Worm (Caenorhabditis elegans) whole organism, L3 larva: ENCODE measurements around the gene aakb-1.
A peak's percentile ranks its signal among the peaks of the same experiment; 100 is the strongest.

Experiments
- aly-2 ChIP-seq: fragments of 150-350 bp; optimal IDR thresholded peaks from 2 replicates; lab custom pipeline; 2014; ENCODE audit warnings: missing biosample characterization, missing genetic modification characterization
- ama-1 ChIP-seq: fragments of 150-350 bp; optimal IDR thresholded peaks from 2 replicates; lab custom pipeline; 2018
- ceh-28 ChIP-seq: fragments of 150-350 bp; optimal IDR thresholded peaks from 2 replicates; lab custom pipeline; 2014; ENCODE audit warnings: missing biosample characterization, missing genetic modification reagents, missing genetic modification characterization
- ceh-9 ChIP-seq: sonication (generic microtip); optimal IDR thresholded peaks from 2 replicates; lab custom pipeline; 2018; ENCODE audit warnings: missing biosample characterization, missing genetic modification characterization
- elt-1 ChIP-seq: fragments of 150-350 bp; optimal IDR thresholded peaks from 2 replicates; lab custom pipeline; 2014; ENCODE audit warnings: missing biosample characterization, missing genetic modification characterization
- elt-2 ChIP-seq: sonication (generic microtip); optimal IDR thresholded peaks from 2 replicates; lab custom pipeline; 2016; ENCODE audit warnings: missing genetic modification reagents, mild to moderate bottlenecking, missing genetic modification characterization, missing compliant biosample characterization
- elt-3 ChIP-seq, 3 experiments: fragments of 150-350 bp in 1 of 3; sonication (generic microtip) in 2 of 3; optimal IDR thresholded peaks; 2 replicates in 2 of 3; 4 replicates in 1 of 3; lab custom pipeline; 2014 to 2017; ENCODE audit warnings: missing biosample characterization in 3 of 3, missing genetic modification characterization in 3 of 3
- eor-1 ChIP-seq, 2 experiments: fragments of 150-350 bp; optimal IDR thresholded peaks; 2 replicates each; lab custom pipeline; 2014 to 2018; ENCODE audit warnings: missing biosample characterization in 2 of 2, missing genetic modification characterization in 2 of 2
- fkh-10 ChIP-seq: sonication (generic microtip); optimal IDR thresholded peaks from 2 replicates; lab custom pipeline; 2017; ENCODE audit warnings: missing biosample characterization, missing genetic modification reagents, missing genetic modification characterization
- hmg-11 ChIP-seq: sonication (generic microtip); optimal IDR thresholded peaks from 2 replicates; lab custom pipeline; 2016; ENCODE audit warnings: missing genetic modification characterization, missing compliant biosample characterization
- lin-15B ChIP-seq: fragments of 150-350 bp; optimal IDR thresholded peaks from 2 replicates; lab custom pipeline; 2014; ENCODE audit warnings: missing biosample characterization, missing genetic modification characterization
- lin-39 ChIP-seq: fragments of 150-350 bp; optimal IDR thresholded peaks from 2 replicates; lab custom pipeline; 2018; ENCODE audit warnings: missing biosample characterization, missing genetic modification reagents, missing genetic modification characterization
- lsy-12 ChIP-seq: sonication (generic microtip); optimal IDR thresholded peaks from 2 replicates; lab custom pipeline; 2016; ENCODE audit warnings: mild to moderate bottlenecking, missing genetic modification characterization, missing compliant biosample characterization
- mdl-1 ChIP-seq: fragments of 150-350 bp; optimal IDR thresholded peaks from 2 replicates; lab custom pipeline; 2014; ENCODE audit warnings: missing biosample characterization, missing genetic modification characterization
- mml-1 ChIP-seq: fragments of 150-350 bp; sonication (generic microtip); optimal IDR thresholded peaks from 3 replicates; lab custom pipeline; 2014; ENCODE audit warnings: missing biosample characterization, missing genetic modification characterization
- nfya-1 ChIP-seq: sonication (generic microtip); optimal IDR thresholded peaks from 2 replicates; lab custom pipeline; 2017; ENCODE audit warnings: missing genetic modification characterization, mild to moderate bottlenecking, missing compliant biosample characterization, antibody characterized with exemption, moderate library complexity; ENCODE audit not compliant: insufficient read depth
- nhr-11 ChIP-seq: fragments of 150-350 bp; optimal IDR thresholded peaks from 2 replicates; lab custom pipeline; 2014; ENCODE audit warnings: missing biosample characterization, missing genetic modification characterization
- nhr-23 ChIP-seq: fragments of 150-350 bp; optimal IDR thresholded peaks from 2 replicates; lab custom pipeline; 2014; ENCODE audit warnings: missing biosample characterization, missing genetic modification reagents, missing genetic modification characterization
- nhr-237 ChIP-seq: fragments of 150-350 bp; optimal IDR thresholded peaks from 2 replicates; lab custom pipeline; 2014; ENCODE audit warnings: missing biosample characterization, missing genetic modification characterization
- nhr-25 ChIP-seq: sonication (generic microtip); optimal IDR thresholded peaks from 2 replicates; lab custom pipeline; 2017; ENCODE audit warnings: missing biosample characterization, missing genetic modification characterization
- nhr-28 ChIP-seq: fragments of 150-350 bp; optimal IDR thresholded peaks from 2 replicates; lab custom pipeline; 2014; ENCODE audit warnings: missing biosample characterization, missing genetic modification characterization
- nhr-43 ChIP-seq: sonication (generic microtip); optimal IDR thresholded peaks from 2 replicates; lab custom pipeline; 2016; ENCODE audit warnings: mild to moderate bottlenecking, missing genetic modification characterization, missing compliant biosample characterization; ENCODE audit not compliant: poor library complexity, severe bottlenecking
- nhr-76 ChIP-seq: fragments of 150-350 bp; sonication (generic microtip); optimal IDR thresholded peaks from 5 replicates; lab custom pipeline; 2014; ENCODE audit warnings: missing biosample characterization, missing genetic modification characterization
- nhr-77 ChIP-seq: fragments of 150-350 bp; optimal IDR thresholded peaks from 2 replicates; lab custom pipeline; 2014; ENCODE audit warnings: missing biosample characterization, missing genetic modification characterization
- pha-4 ChIP-seq: fragments of 150-350 bp; optimal IDR thresholded peaks from 2 replicates; lab custom pipeline; 2014; ENCODE audit warnings: missing biosample characterization, missing genetic modification reagents, missing genetic modification characterization
- pqm-1 ChIP-seq: fragments of 150-350 bp; optimal IDR thresholded peaks from 2 replicates; lab custom pipeline; 2017; ENCODE audit warnings: missing biosample characterization, missing genetic modification characterization, inconsistent platforms
- sea-2 ChIP-seq: fragments of 150-350 bp; sonication (generic microtip); optimal IDR thresholded peaks from 4 replicates; lab custom pipeline; 2014; ENCODE audit warnings: missing biosample characterization, missing genetic modification reagents, missing genetic modification characterization
- skn-1 ChIP-seq: fragments of 150-350 bp; optimal IDR thresholded peaks from 2 replicates; lab custom pipeline; 2014; ENCODE audit warnings: missing biosample characterization, missing genetic modification characterization
- tbx-2 ChIP-seq: sonication (generic microtip); optimal IDR thresholded peaks from 2 replicates; lab custom pipeline; 2016; ENCODE audit warnings: mild to moderate bottlenecking, missing genetic modification characterization, missing compliant biosample characterization
- unc-39 ChIP-seq: sonication (generic microtip); optimal IDR thresholded peaks from 4 replicates; lab custom pipeline; 2017; ENCODE audit warnings: missing biosample characterization, missing genetic modification characterization
- ztf-4 ChIP-seq: fragments of 150-350 bp; optimal IDR thresholded peaks from 2 replicates; lab custom pipeline; 2014; ENCODE audit warnings: missing biosample characterization, missing genetic modification characterization

The aakb-1 gene

DNA sequence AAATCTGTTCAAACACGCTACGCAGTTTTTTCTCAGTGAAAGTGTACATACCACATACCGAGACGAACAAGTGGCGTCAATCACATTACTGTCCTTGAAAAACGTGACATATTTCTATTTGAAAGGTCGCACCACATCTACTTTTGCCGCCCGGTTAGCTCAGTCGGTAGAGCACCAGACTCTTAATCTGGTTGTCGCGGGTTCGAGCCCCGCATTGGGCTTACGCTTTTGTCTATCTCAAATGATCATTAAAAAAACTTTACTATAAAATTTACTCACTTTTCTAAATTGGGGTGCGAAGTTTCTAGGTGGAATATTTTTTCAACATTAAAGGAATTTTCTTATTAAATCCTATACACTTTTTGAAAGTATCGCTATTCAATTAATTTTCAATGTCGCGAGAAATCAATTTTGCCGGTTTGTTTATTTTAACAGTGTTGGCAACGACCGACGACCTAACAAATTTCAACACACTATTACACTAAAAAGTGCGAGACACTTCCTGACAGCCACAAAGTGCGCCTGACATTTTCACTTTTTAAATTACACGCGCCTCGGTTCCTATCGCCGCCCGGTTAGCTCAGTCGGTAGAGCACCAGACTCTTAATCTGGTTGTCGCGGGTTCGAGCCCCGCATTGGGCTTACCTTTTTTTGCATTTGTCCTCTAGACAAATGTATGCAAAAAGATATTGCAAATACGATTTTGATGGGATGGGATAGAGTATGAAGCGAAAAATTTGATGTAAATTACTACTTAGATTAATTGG is 25.2 kb upstream of the aakb-1 start:
- TF ChIP-seq nhr-11 (no peak), skn-1 (tag; lab: Kevin White, UChicago) (no peak), hmg-11 (no peak), nhr-25 (tag; lab: Kevin White, UChicago) (peak; percentile 54), nhr-23 (tag; lab: Kevin White, UChicago) (peak; percentile 41), elt-2 (tag; lab: Kevin White, UChicago) (peak; percentile 25), nfya-1 (tag; lab: Kevin White, UChicago) (peak; percentile 27), pha-4 (tag; lab: Kevin White, UChicago) (peak; percentile 72), lin-15B (tag; lab: Kevin White, UChicago) (no peak), nhr-43 (peak; percentile 53), lin-39 (tag; lab: Kevin White, UChicago) (peak; percentile 24)

DNA sequence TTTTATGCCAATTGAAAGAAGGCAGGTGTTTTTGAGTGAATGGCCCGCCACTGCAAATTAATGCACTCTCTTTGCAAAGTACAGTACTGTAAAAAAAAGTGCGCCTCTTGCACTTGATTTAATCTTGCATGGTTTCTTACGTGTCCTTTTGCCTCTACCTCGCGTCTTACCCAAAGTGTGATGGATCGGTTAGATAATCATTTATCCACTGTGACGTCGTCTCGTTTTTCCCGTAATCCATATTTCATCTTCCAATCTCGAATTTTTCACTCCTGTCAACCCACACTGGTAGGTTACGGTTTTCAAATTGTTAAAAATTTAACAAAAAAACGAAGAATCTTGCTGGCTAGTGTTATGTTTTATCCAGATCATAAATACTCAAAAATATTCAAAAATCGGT is 18.9 kb upstream of the aakb-1 start:
- TF ChIP-seq hmg-11 (no peak), elt-1 (peak; percentile 88), tbx-2 (tag; lab: Kevin White, UChicago) (no peak), nhr-25 (tag; lab: Kevin White, UChicago) (peak; percentile 16), nhr-23 (tag; lab: Kevin White, UChicago) (peak; percentile 28)

DNA sequence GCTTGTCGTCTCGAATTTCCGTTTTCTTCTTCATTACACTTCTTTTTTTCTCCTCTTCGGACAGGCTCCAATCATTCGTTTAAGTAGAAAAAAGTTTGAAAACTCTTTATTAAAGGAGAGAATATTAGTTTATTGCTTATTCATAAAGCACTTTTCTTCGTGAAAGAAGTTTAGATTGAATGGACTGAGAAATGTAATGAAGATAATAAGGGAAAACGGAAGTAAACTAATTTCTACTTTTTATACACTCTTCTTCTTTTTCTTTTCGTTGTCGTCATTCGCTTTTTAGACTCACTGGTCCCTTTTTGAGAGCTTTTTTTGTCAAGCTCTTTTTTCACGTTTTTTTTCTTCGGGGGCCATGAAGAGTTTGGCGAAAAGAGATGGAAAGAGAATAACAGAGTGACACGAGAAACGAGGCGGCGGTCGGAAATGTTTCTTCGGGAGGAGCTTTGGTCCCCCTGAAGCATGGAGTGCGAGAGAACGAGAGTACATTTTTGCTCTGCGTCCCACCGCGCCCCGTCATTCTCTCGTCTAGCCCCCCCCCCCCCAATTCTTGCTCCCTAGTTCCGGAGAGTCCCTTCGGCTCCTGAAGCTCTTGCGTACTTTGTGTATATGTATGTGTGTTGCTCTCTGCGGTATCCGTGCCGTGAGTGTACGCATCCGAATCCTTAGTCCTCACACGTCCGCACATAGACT is 16.3 kb upstream of the aakb-1 start:
- TF ChIP-seq ceh-28 (tag; lab: Kevin White, UChicago), result peak; percentile 15
- peak; percentile 31 for TF ChIP-seq mdl-1 (tag; lab: Kevin White, UChicago)
- TF ChIP-seq nfya-1 (tag; lab: Kevin White, UChicago), result peak; percentile 45
- TF ChIP-seq lsy-12 (tag; lab: Kevin White, UChicago), result peak; percentile 19
- TF ChIP-seq hmg-11, result peak; percentile 24
- TF ChIP-seq fkh-10 (GFP tag; lab: Kevin White, UChicago), result peak; percentile 62
- TF ChIP-seq ztf-4 (tag; lab: Kevin White, UChicago), result no peak
- TF ChIP-seq lin-39 (tag; lab: Kevin White, UChicago), result peak; percentile 59
- no peak for TF ChIP-seq nhr-76 (tag; lab: Kevin White, UChicago)
- TF ChIP-seq aly-2, result no peak

DNA sequence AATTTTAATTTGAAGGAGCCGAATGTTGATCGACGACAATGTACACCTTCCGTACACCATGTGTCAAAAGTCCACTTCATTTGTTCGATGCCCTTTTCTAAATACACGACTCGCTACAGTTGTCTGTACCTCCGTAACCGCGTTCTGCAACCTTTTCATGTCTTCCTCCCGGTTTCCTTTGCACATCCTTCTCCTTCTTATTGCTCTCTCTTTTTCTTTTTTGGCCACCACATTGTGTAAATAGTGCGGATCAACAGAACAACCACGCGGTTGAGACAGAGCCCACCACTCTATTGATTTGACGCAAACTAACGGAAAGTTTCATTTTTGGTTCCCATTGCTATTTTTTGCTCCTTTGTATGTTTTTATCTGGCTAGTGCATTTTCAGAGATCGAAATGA is 12.2 kb upstream of the aakb-1 start:
- TF ChIP-seq pha-4 (tag; lab: Kevin White, UChicago), result peak; percentile 93
- no peak for TF ChIP-seq elt-2 (tag; lab: Kevin White, UChicago)
- no peak for TF ChIP-seq nhr-28 (tag; lab: Kevin White, UChicago)
- TF ChIP-seq nhr-11, result no peak
- TF ChIP-seq lsy-12 (tag; lab: Kevin White, UChicago), result no peak
- TF ChIP-seq mml-1 (tag; lab: Kevin White, UChicago), result no peak
- TF ChIP-seq, all 47 proteins: peak for 1

DNA sequence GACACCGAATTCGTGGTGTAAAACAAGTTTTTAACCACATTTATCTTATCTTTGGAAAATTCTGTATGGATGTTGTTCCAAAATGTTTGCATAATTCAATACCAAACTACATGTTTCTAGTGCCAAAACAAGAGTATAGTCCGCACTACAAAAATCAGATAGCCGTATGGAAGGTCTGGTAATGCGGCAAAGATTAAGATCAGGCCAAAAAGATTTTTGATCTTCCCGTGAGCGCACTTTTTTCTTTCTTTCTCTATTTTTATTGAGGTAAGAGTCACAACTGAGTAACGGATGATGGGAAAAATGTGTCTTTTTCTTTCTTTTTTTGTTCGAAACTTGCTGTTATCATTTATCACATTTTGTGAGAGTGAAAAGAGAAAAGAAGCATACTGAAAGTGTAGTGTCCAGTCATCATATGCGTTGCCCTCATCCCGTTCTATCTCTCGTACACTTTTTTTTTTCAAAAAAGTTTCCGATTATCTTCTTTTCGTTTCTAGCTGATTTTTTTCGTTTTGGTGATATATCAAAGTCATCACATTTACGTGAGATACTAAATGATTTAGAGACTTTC is 10.9 kb upstream of the aakb-1 start:
- TF ChIP-seq hmg-11, result peak; percentile 53
- TF ChIP-seq pqm-1 (tag; lab: Kevin White, UChicago), result peak; percentile 28
- peak; percentile 40 for TF ChIP-seq nhr-43
- no peak for TF ChIP-seq fkh-10 (GFP tag; lab: Kevin White, UChicago)
- TF ChIP-seq nhr-25 (tag; lab: Kevin White, UChicago), result peak; percentile 21
- peak; percentile 94 for TF ChIP-seq elt-1
- peak; percentile 23 for TF ChIP-seq elt-2 (tag; lab: Kevin White, UChicago)
- TF ChIP-seq nfya-1 (tag; lab: Kevin White, UChicago), result peak; percentile 26
- no peak for TF ChIP-seq ceh-9

DNA sequence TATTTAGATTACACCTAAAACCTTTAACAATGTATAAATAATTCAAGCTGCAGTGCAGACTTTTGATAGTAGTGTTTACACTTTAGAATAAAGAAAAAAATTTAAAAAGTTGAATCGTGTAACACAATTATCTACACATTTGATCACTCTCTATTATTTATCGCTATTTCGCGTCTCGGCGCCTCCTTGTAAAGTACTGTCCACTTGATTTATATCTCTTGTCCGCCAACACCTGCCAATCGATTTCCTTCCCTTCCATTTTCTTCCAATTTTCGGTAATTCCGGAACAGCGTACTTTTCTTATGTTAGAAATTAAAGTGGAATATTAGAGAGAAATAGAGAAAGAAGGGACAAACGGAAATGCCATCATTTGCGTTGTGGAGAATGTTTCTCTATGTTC is 10.0 kb upstream of the aakb-1 start:
- TF ChIP-seq nhr-237 (no peak), unc-39 (tag; lab: Kevin White, UChicago) (no peak), ama-1 (lab: Kevin White, UChicago) (no peak), sea-2 (GFP tag; lab: Kevin White, UChicago) (no peak), elt-2 (tag; lab: Kevin White, UChicago) (no peak), nhr-28 (tag; lab: Kevin White, UChicago) (no peak), nhr-23 (tag; lab: Kevin White, UChicago) (peak; percentile 52), elt-1 (peak; percentile 88), nhr-43 (peak; percentile 32), nhr-77 (tag; lab: Kevin White, UChicago) (no peak), ceh-9 (no peak), elt-3 (tag; optimal IDR thresholded peaks at IDR 0.05; lab: Kevin White, UChicago) (no peak), mdl-1 (tag; lab: Kevin White, UChicago) (no peak), nhr-25 (tag; lab: Kevin White, UChicago) (peak; percentile 22), ceh-28 (tag; lab: Kevin White, UChicago) (peak; percentile 5), eor-1 (tag; optimal IDR thresholded peaks at IDR 0.05; lab: Kevin White, UChicago) (no peak), nhr-76 (tag; lab: Kevin White, UChicago) (no peak)
- TF ChIP-seq, all 47 proteins: peak for 5
